Worm (Caenorhabditis elegans) whole organism, L1 larva: ENCODE data around the gene kin-34.

Experiments used
- C34B4.2 ChIP-seq: sonication (generic microtip); optimal IDR thresholded peaks from 2 replicates; lab custom pipeline; 2017; ENCODE audit warnings: mild to moderate bottlenecking, missing genetic modification characterization, missing compliant biosample characterization
- F16B12.6 ChIP-seq: fragments of 150-350 bp; optimal IDR thresholded peaks from 2 replicates; lab custom pipeline; 2014; ENCODE audit warnings: missing biosample characterization, missing genetic modification characterization
- Y116A8C.19 ChIP-seq: sonication (generic microtip); optimal IDR thresholded peaks from 2 replicates; lab custom pipeline; 2016; ENCODE audit warnings: missing compliant biosample characterization, missing genetic modification characterization, borderline replicate concordance
- aly-2 ChIP-seq: fragments of 150-350 bp; optimal IDR thresholded peaks from 2 replicates; lab custom pipeline; 2014; ENCODE audit warnings: missing biosample characterization, missing genetic modification characterization
- ama-1 ChIP-seq: fragments of 150-350 bp; optimal IDR thresholded peaks from 2 replicates; lab custom pipeline; 2014
- blmp-1 ChIP-seq: fragments of 150-350 bp; optimal IDR thresholded peaks from 2 replicates; lab custom pipeline; 2014; ENCODE audit warnings: missing biosample characterization, missing genetic modification characterization
- ceh-82 ChIP-seq, 3 experiments: fragments of 150-350 bp in 1 of 3; sonication (generic microtip) in 2 of 3; optimal IDR thresholded peaks; 2 replicates each; lab custom pipeline; 2014 to 2017; ENCODE audit warnings: missing biosample characterization in 3 of 3, missing genetic modification characterization in 3 of 3
- ceh-90 ChIP-seq: sonication (generic microtip); optimal IDR thresholded peaks from 2 replicates; lab custom pipeline; 2016; ENCODE audit warnings: missing genetic modification characterization, missing compliant biosample characterization
- dpl-1 ChIP-seq, 3 experiments: fragments of 150-350 bp in 2 of 3; sonication (generic microtip) in 1 of 3; optimal IDR thresholded peaks; 2 replicates each; lab custom pipeline; 2014 to 2017; ENCODE audit warnings: missing biosample characterization in 3 of 3, missing genetic modification characterization in 3 of 3, missing genetic modification reagents in 3 of 3
- dsc-1 ChIP-seq: sonication (generic microtip); optimal IDR thresholded peaks from 2 replicates; lab custom pipeline; 2016; ENCODE audit warnings: mild to moderate bottlenecking, missing genetic modification characterization, missing compliant biosample characterization
- efl-1 ChIP-seq, 4 experiments: fragments of 150-350 bp; optimal IDR thresholded peaks in 3 of 4; peaks in 1 of 4; 1 replicate in 1 of 4; 2 replicates in 3 of 4; lab custom pipeline; 2014; ENCODE audit warnings: missing biosample characterization in 2 of 4, missing genetic modification characterization in 2 of 4, missing genetic modification reagents in 2 of 4
- efl-3 ChIP-seq: fragments of 200-800 bp; sonication (Bioruptor generic); optimal IDR thresholded peaks from 2 replicates; lab custom pipeline; 2018; ENCODE audit warnings: mild to moderate bottlenecking, missing genetic modification characterization, missing compliant biosample characterization
- egl-27 ChIP-seq, 2 experiments: fragments of 150-350 bp in 1 of 2; sonication (generic microtip); optimal IDR thresholded peaks; 3 replicates each; lab custom pipeline; 2017 to 2018; ENCODE audit warnings: missing biosample characterization in 2 of 2, missing genetic modification characterization in 2 of 2, missing genetic modification reagents in 2 of 2
- elt-2 ChIP-seq: sonication (generic microtip); optimal IDR thresholded peaks from 2 replicates; lab custom pipeline; 2016; ENCODE audit warnings: missing genetic modification characterization, mild to moderate bottlenecking, inconsistent platforms, missing compliant biosample characterization, missing genetic modification reagents
- fkh-10 ChIP-seq: sonication (generic microtip); optimal IDR thresholded peaks from 2 replicates; lab custom pipeline; 2017; ENCODE audit warnings: missing biosample characterization, missing genetic modification reagents, missing genetic modification characterization
- fkh-8 ChIP-seq: sonication (generic microtip); optimal IDR thresholded peaks from 2 replicates; lab custom pipeline; 2016; ENCODE audit warnings: mild to moderate bottlenecking, missing genetic modification characterization, missing compliant biosample characterization
- fos-1 ChIP-seq: fragments of 150-350 bp; optimal IDR thresholded peaks from 2 replicates; lab custom pipeline; 2014; ENCODE audit warnings: missing biosample characterization, missing genetic modification characterization
- grh-1 ChIP-seq: fragments of 200-800 bp; sonication (Bioruptor generic); IDR thresholded peaks from 2 replicates; pipeline ENCODE4 v1.3.6; 2022; ENCODE audit warnings: missing genetic modification reagents, missing genetic modification characterization, missing compliant biosample characterization
- irx-1 ChIP-seq: sonication (generic microtip); optimal IDR thresholded peaks from 2 replicates; lab custom pipeline; 2016; ENCODE audit warnings: missing genetic modification characterization, missing compliant biosample characterization
- lin-14 ChIP-seq: fragments of 200-800 bp; sonication (Bioruptor generic); optimal IDR thresholded peaks from 2 replicates; lab custom pipeline; 2018; ENCODE audit warnings: mild to moderate bottlenecking, missing genetic modification characterization, moderate library complexity, missing compliant biosample characterization
- lin-39 ChIP-seq: fragments of 150-350 bp; optimal IDR thresholded peaks from 2 replicates; lab custom pipeline; 2014; ENCODE audit warnings: missing biosample characterization, missing genetic modification reagents, missing genetic modification characterization
- lsy-2 ChIP-seq, 2 experiments: fragments of 150-350 bp; optimal IDR thresholded peaks; 2 replicates each; lab custom pipeline; 2014; ENCODE audit warnings: missing biosample characterization in 2 of 2, missing genetic modification characterization in 2 of 2
- mdl-1 ChIP-seq, 2 experiments: fragments of 150-350 bp; optimal IDR thresholded peaks; 2 replicates each; lab custom pipeline; 2014 to 2017; ENCODE audit warnings: missing biosample characterization in 2 of 2, missing genetic modification characterization in 2 of 2, inconsistent platforms in 1 of 2
- nhr-11 ChIP-seq: fragments of 150-350 bp; optimal IDR thresholded peaks from 2 replicates; lab custom pipeline; 2014; ENCODE audit warnings: missing biosample characterization, missing genetic modification characterization
- nhr-12 ChIP-seq: sonication (generic microtip); optimal IDR thresholded peaks from 2 replicates; lab custom pipeline; 2017; ENCODE audit warnings: missing biosample characterization, missing genetic modification characterization
- nhr-19 ChIP-seq: fragments of 200-800 bp; sonication (Bioruptor generic); conservative IDR thresholded peaks from 2 replicates; pipeline ENCODE4 v1.3.6; 2022; ENCODE audit warnings: missing genetic modification characterization, missing compliant biosample characterization
- nhr-20 ChIP-seq: sonication (generic microtip); optimal IDR thresholded peaks from 2 replicates; lab custom pipeline; 2016; ENCODE audit warnings: mild to moderate bottlenecking, missing genetic modification characterization, missing compliant biosample characterization
- nhr-77 ChIP-seq: fragments of 150-350 bp; optimal IDR thresholded peaks from 2 replicates; lab custom pipeline; 2014; ENCODE audit warnings: missing biosample characterization, missing genetic modification characterization
- nhr-85 ChIP-seq: sonication (generic microtip); peaks from one replicate; lab custom pipeline; 2016; ENCODE audit warnings: missing genetic modification characterization, inconsistent platforms, missing compliant biosample characterization
- pax-3 ChIP-seq: fragments of 200-800 bp; sonication (Bioruptor generic); optimal IDR thresholded peaks from 2 replicates; lab custom pipeline; 2018; ENCODE audit warnings: mild to moderate bottlenecking, missing genetic modification characterization, moderate library complexity, missing compliant biosample characterization
- pqm-1 ChIP-seq: sonication (generic microtip); optimal IDR thresholded peaks from 3 replicates; lab custom pipeline; 2017; ENCODE audit warnings: missing biosample characterization, missing genetic modification characterization
- sptf-1 ChIP-seq: fragments of 150-350 bp; optimal IDR thresholded peaks from 2 replicates; lab custom pipeline; 2014; ENCODE audit warnings: missing biosample characterization, missing genetic modification characterization
- tbx-2 ChIP-seq: sonication (generic microtip); optimal IDR thresholded peaks from 2 replicates; lab custom pipeline; 2016; ENCODE audit warnings: missing genetic modification characterization, missing compliant biosample characterization
- tlp-1 ChIP-seq: fragments of 150-350 bp; optimal IDR thresholded peaks from 2 replicates; lab custom pipeline; 2014; ENCODE audit warnings: missing biosample characterization, missing genetic modification characterization
- unc-130 ChIP-seq: fragments of 150-350 bp; optimal IDR thresholded peaks from 2 replicates; lab custom pipeline; 2017; ENCODE audit warnings: missing biosample characterization, missing genetic modification characterization, inconsistent platforms
- unc-62 ChIP-seq: fragments of 150-350 bp; optimal IDR thresholded peaks from 2 replicates; lab custom pipeline; 2014; ENCODE audit warnings: missing biosample characterization, missing genetic modification reagents, missing genetic modification characterization
- zip-4 ChIP-seq: fragments of 200-800 bp; sonication (Bioruptor generic); optimal IDR thresholded peaks from 2 replicates; lab custom pipeline; 2018; ENCODE audit warnings: mild to moderate bottlenecking, missing genetic modification characterization, moderate library complexity, missing compliant biosample characterization
- ztf-4 ChIP-seq: fragments of 150-350 bp; optimal IDR thresholded peaks from 2 replicates; lab custom pipeline; 2014; ENCODE audit warnings: missing biosample characterization, missing genetic modification characterization

Gene kin-34

ce11 chrV:247576-247975 is 1.6 kb upstream of the kin-34 start:
- no peak for TF ChIP-seq efl-1 (optimal IDR thresholded peaks at IDR 0.05; lab: Kevin White, UChicago)
- peak in 1 of 2 experiments; percentile 76 for TF ChIP-seq efl-1 (GFP tag; optimal IDR thresholded peaks at IDR 0.05 in 1 of 2; lab: Kevin White, UChicago)
- TF ChIP-seq unc-130: no peak

ce11 chrV:242518-242917 is 3.5 kb downstream of the kin-34 start, which contains the start of gene R02C2.7:
TSS of gene R02C2.7 (minus strand) at chrV:242618.
- TF ChIP-seq efl-1 (optimal IDR thresholded peaks at IDR 0.05; lab: Kevin White, UChicago): no peak
- peak in 1 of 2 experiments; percentile 62 for TF ChIP-seq efl-1 (GFP tag; optimal IDR thresholded peaks at IDR 0.05 in 1 of 2; lab: Kevin White, UChicago)
- peak; percentile 35 for TF ChIP-seq nhr-20
- TF ChIP-seq C34B4.2: no peak
- no peak for TF ChIP-seq nhr-85 (tag; lab: Kevin White, UChicago)

ce11 chrV:240287-240686 is 5.7 kb downstream of the kin-34 start, which contains the start of gene txt-2:
TSS of gene txt-2 (minus strand) at chrV:240500.
- TF ChIP-seq fkh-8: no peak
- no peak for TF ChIP-seq nhr-12 (tag; lab: Kevin White, UChicago)
- no peak for TF ChIP-seq ama-1
- no peak for TF ChIP-seq fos-1 (tag; lab: Kevin White, UChicago)
- TF ChIP-seq pax-3 (tag; lab: Kevin White, UChicago): no peak
- no peak for TF ChIP-seq tlp-1
- no peak for TF ChIP-seq aly-2 (tag; lab: Kevin White, UChicago)
- no peak for TF ChIP-seq elt-2 (tag; lab: Kevin White, UChicago)
- TF ChIP-seq ceh-90 (tag; lab: Kevin White, UChicago): no peak
- TF ChIP-seq nhr-19 (GFP tag; lab: Robert Waterston, UW): no peak
- TF ChIP-seq zip-4 (GFP tag; lab: Kevin White, UChicago): no peak
- no peak for TF ChIP-seq nhr-11 (tag; lab: Kevin White, UChicago)
- no peak for TF ChIP-seq sptf-1 (tag; lab: Kevin White, UChicago)
- TF ChIP-seq lsy-2 (tag; optimal IDR thresholded peaks at IDR 0.05; lab: Kevin White, UChicago): no peak
- TF ChIP-seq fkh-10 (GFP tag; lab: Kevin White, UChicago): no peak
- TF ChIP-seq grh-1 (GFP tag; lab: Robert Waterston, UW): no peak
- no peak for TF ChIP-seq ztf-4 (tag; lab: Kevin White, UChicago)
- TF ChIP-seq F16B12.6 (tag; lab: Kevin White, UChicago): no peak
- no peak for TF ChIP-seq blmp-1 (tag; lab: Kevin White, UChicago)

- TF ChIP-seq C34B4.2 (no peak), Y116A8C.19 (no peak), nhr-19 (GFP tag; lab: Robert Waterston, UW) (no peak), dpl-1 (GFP tag; optimal IDR thresholded peaks at IDR 0.05; lab: Kevin White, UChicago) (no peak), lin-39 (tag; lab: Kevin White, UChicago) (no peak), nhr-77 (no peak), unc-62 (GFP tag; lab: Kevin White, UChicago) (no peak), zip-4 (GFP tag; lab: Kevin White, UChicago) (no peak), unc-130 (no peak), egl-27 (tag; optimal IDR thresholded peaks at IDR 0.05; lab: Kevin White, UChicago) (no peak), efl-3 (GFP tag; lab: Kevin White, UChicago) (no peak), pqm-1 (tag; lab: Kevin White, UChicago) (no peak), ceh-82 (tag; optimal IDR thresholded peaks at IDR 0.05; lab: Kevin White, UChicago) (no peak), tbx-2 (no peak), mdl-1 (tag; optimal IDR thresholded peaks at IDR 0.05; lab: Kevin White, UChicago) (no peak), dsc-1 (tag; lab: Kevin White, UChicago) (no peak), lin-14 (no peak), ztf-4 (tag; lab: Kevin White, UChicago) (no peak), irx-1 (tag; lab: Kevin White, UChicago) (no peak)
- TF ChIP-seq, all 84 proteins: peak for 0
Measured at ce11 chrV:238094-238493, 7.9 kb downstream of the kin-34 start, which contains the start of gene R02C2.1. TSS of gene R02C2.1 (minus strand) at chrV:238194.
